Worm (Caenorhabditis elegans) whole organism, mixed stage, embryonic: ENCODE data around the gene erd-2.2.

Experiments used
- cnd-1 ChIP-seq: fragments of 200-800 bp; sonication (Bioruptor generic); optimal IDR thresholded peaks from 2 replicates; lab custom pipeline; 2018; ENCODE audit warnings: mild to moderate bottlenecking, missing genetic modification characterization, missing compliant biosample characterization
- elt-3 ChIP-seq: fragments of 150-350 bp; optimal IDR thresholded peaks from 2 replicates; lab custom pipeline; 2014; ENCODE audit warnings: missing biosample characterization, missing genetic modification characterization
- hlh-1 ChIP-seq: fragments of 150-350 bp; optimal IDR thresholded peaks from 2 replicates; lab custom pipeline; 2014; ENCODE audit warnings: missing biosample characterization, missing genetic modification reagents, missing genetic modification characterization
- lin-13 ChIP-seq: fragments of 150-350 bp; optimal IDR thresholded peaks from 2 replicates; lab custom pipeline; 2014; ENCODE audit warnings: missing biosample characterization, missing genetic modification characterization
- mep-1 ChIP-seq: fragments of 150-350 bp; optimal IDR thresholded peaks from 2 replicates; lab custom pipeline; 2017; ENCODE audit warnings: missing biosample characterization, missing genetic modification reagents, missing genetic modification characterization, inconsistent platforms
- nhr-2 ChIP-seq: fragments of 150-350 bp; optimal IDR thresholded peaks from 2 replicates; lab custom pipeline; 2014; ENCODE audit warnings: missing biosample characterization, missing genetic modification characterization
- nhr-237 ChIP-seq: fragments of 150-350 bp; optimal IDR thresholded peaks from 2 replicates; lab custom pipeline; 2014; ENCODE audit warnings: missing biosample characterization, missing genetic modification characterization
- nhr-76 ChIP-seq: sonication (generic microtip); optimal IDR thresholded peaks from 2 replicates; lab custom pipeline; 2017; ENCODE audit warnings: missing biosample characterization, missing genetic modification characterization
- pha-4 ChIP-seq: fragments of 150-350 bp; optimal IDR thresholded peaks from 2 replicates; lab custom pipeline; 2018; ENCODE audit warnings: missing biosample characterization, missing genetic modification reagents, missing genetic modification characterization
- tbx-8 ChIP-seq: fragments of 200-800 bp; sonication (Bioruptor generic); optimal IDR thresholded peaks from 2 replicates; lab custom pipeline; 2018; ENCODE audit warnings: mild to moderate bottlenecking, missing genetic modification characterization, moderate library complexity, missing compliant biosample characterization
- unc-120 ChIP-seq: sonication (generic microtip); optimal IDR thresholded peaks from 2 replicates; lab custom pipeline; 2017; ENCODE audit warnings: missing genetic modification characterization, missing compliant biosample characterization; ENCODE audit not compliant: poor library complexity, severe bottlenecking
- unc-62 ChIP-seq: fragments of 150-350 bp; optimal IDR thresholded peaks from 2 replicates; lab custom pipeline; 2014; ENCODE audit warnings: missing biosample characterization, missing genetic modification reagents, missing genetic modification characterization
- ztf-11 ChIP-seq: fragments of 150-350 bp; optimal IDR thresholded peaks from 2 replicates; lab custom pipeline; 2014; ENCODE audit warnings: missing biosample characterization, missing genetic modification characterization

- TF ChIP-seq ztf-11 (tag; lab: Kevin White, UChicago) (no peak), mep-1 (tag; lab: Kevin White, UChicago) (no peak), cnd-1 (tag; lab: Kevin White, UChicago) (no peak), lin-13 (tag; lab: Kevin White, UChicago) (no peak), nhr-237 (tag; lab: Kevin White, UChicago) (no peak), hlh-1 (no peak), nhr-2 (tag; lab: Kevin White, UChicago) (no peak), unc-62 (GFP tag; lab: Kevin White, UChicago) (no peak), pha-4 (tag; lab: Kevin White, UChicago) (no peak), unc-120 (no peak), nhr-76 (tag; lab: Kevin White, UChicago) (no peak), elt-3 (no peak), tbx-8 (no peak)
Measured at ce11 chrIII:5888675-5889074, 18.2 kb upstream of the erd-2.2 start, which contains the start of gene C28H8.8.
